Worm (Caenorhabditis elegans) whole organism, L4/young adult: Measurements from ENCODE around the gene R07E5.7.

Source experiments
- W03F9.2 ChIP-seq: fragments of 150-350 bp; optimal IDR thresholded peaks from 2 replicates; lab custom pipeline; 2014; ENCODE audit warnings: missing biosample characterization, missing genetic modification characterization
- dao-5 ChIP-seq: sonication (generic microtip); optimal IDR thresholded peaks from 2 replicates; lab custom pipeline; 2016; ENCODE audit warnings: missing genotype, missing genetic modification characterization, moderate library complexity, missing compliant biosample characterization
- him-1 ChIP-seq: sonication (generic microtip); optimal IDR thresholded peaks from 2 replicates; lab custom pipeline; 2016; ENCODE audit warnings: missing genotype, missing genetic modification reagents, missing genetic modification characterization, missing compliant biosample characterization

- TF ChIP-seq him-1 (tag; lab: Kevin White, UChicago) (no peak), W03F9.2 (tag; lab: Kevin White, UChicago) (no peak), dao-5 (tag; lab: Kevin White, UChicago) (no peak)
These were observed 34.3 kb upstream of the R07E5.7 start for ce11 chrIII:4453301-4453700.
